Fruit fly (Drosophila melanogaster) whole organism, pupa: ENCODE data around the gene CG10713.

ENCODE experiments used
- CG12605 ChIP-seq: fragments of 200-800 bp; sonication (Bioruptor generic); IDR thresholded peaks from 2 replicates; pipeline ENCODE4 v1.3.6; 2022; ENCODE audit warnings: missing biosample characterization, missing genetic modification characterization
- CG14655 ChIP-seq: fragments of 200-800 bp; sonication (Bioruptor generic); optimal IDR thresholded peaks from 3 replicates; lab custom pipeline; 2017; ENCODE audit warnings: mild to moderate bottlenecking, missing biosample characterization, missing genetic modification reagents, missing genetic modification characterization
- CG15710 ChIP-seq: fragments of 200-800 bp; sonication (Bioruptor generic); optimal IDR thresholded peaks from 2 replicates; lab custom pipeline; 2018; ENCODE audit warnings: missing biosample characterization, mild to moderate bottlenecking, missing genetic modification characterization, moderate library complexity
- CG17806 ChIP-seq: fragments of 200-800 bp; sonication (Bioruptor generic); optimal IDR thresholded peaks from 2 replicates; lab custom pipeline; 2018; ENCODE audit warnings: missing biosample characterization, mild to moderate bottlenecking, missing genetic modification characterization, moderate library complexity
- CG8159 ChIP-seq: fragments of 200-800 bp; sonication (Bioruptor generic); optimal IDR thresholded peaks from 3 replicates; lab custom pipeline; 2018; ENCODE audit warnings: missing biosample characterization, mild to moderate bottlenecking, missing genetic modification characterization, moderate library complexity
- CG8301 ChIP-seq: fragments of 200-800 bp; sonication (Bioruptor generic); optimal IDR thresholded peaks from 2 replicates; lab custom pipeline; 2018; ENCODE audit warnings: missing biosample characterization, mild to moderate bottlenecking, missing genetic modification characterization
- CG9948 ChIP-seq: fragments of 200-800 bp; sonication (Bioruptor generic); optimal IDR thresholded peaks from 2 replicates; lab custom pipeline; 2018; ENCODE audit warnings: missing biosample characterization, mild to moderate bottlenecking, missing genetic modification characterization, moderate library complexity
- EcR ChIP-seq: fragments of 200-800 bp; sonication (Bioruptor generic); optimal IDR thresholded peaks from 3 replicates; lab custom pipeline; 2019; ENCODE audit warnings: missing biosample characterization, missing genetic modification characterization, mild to moderate bottlenecking, moderate library complexity, missing genetic modification reagents
- Ets98B ChIP-seq: fragments of 200-800 bp; sonication (Bioruptor generic); IDR thresholded peaks from 2 replicates; pipeline ENCODE4 v1.3.6; 2022; ENCODE audit warnings: missing biosample characterization, missing genetic modification characterization
- Pif1A ChIP-seq: fragments of 200-800 bp; sonication (Bioruptor generic); optimal IDR thresholded peaks from 3 replicates; lab custom pipeline; 2016; ENCODE audit warnings: missing biosample characterization, missing genetic modification characterization
- Snoo ChIP-seq: fragments of 200-800 bp; sonication (Bioruptor generic); optimal IDR thresholded peaks from 3 replicates; lab custom pipeline; 2017; ENCODE audit warnings: missing biosample characterization, mild to moderate bottlenecking, missing genetic modification characterization, inconsistent platforms
- gl ChIP-seq: fragments of 200-800 bp; sonication (Bioruptor generic); optimal IDR thresholded peaks from 2 replicates; lab custom pipeline; 2018; ENCODE audit warnings: missing biosample characterization, mild to moderate bottlenecking, missing genetic modification characterization
- rn ChIP-seq: fragments of 200-800 bp; sonication (Bioruptor generic); IDR thresholded peaks from 2 replicates; pipeline ENCODE4 v1.3.6; 2022; ENCODE audit warnings: missing biosample characterization, missing genetic modification characterization

DNA sequence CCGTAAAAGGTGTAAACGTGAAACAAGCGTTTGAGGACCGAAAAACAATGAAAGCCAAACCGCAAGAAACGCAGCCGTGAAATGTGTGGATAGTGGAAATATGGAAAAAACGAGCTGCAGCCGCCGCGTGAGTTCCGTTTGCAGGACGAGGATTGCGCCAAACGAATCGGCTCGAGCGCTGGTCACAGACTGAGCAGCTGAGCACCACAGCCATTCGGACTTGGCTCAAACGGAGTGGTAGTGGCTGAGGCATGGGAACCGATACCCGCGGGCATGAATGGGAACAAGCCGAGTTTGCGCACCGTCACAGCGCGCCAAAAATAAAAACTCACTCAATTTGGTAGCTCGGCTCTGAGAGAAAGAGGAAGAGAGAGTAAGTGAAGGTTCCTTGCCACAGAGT, 39.6 kb upstream of the CG10713 start, which contains the start of gene CG10089:
- TF ChIP-seq CG15710 (tag; lab: Kevin White, UChicago) (no peak), CG9948 (tag; lab: Kevin White, UChicago) (no peak), Pif1A (GFP tag; lab: Kevin White, UChicago) (no peak), Ets98B (GFP tag; lab: Robert Waterston, UW) (no peak), Snoo (tag; lab: Kevin White, UChicago) (no peak), CG14655 (GFP tag; lab: Kevin White, UChicago) (no peak), CG17806 (no peak), gl (tag; lab: Kevin White, UChicago) (no peak), EcR (no peak), CG12605 (no peak), CG8301 (no peak), CG8159 (no peak), rn (GFP tag; lab: Robert Waterston, UW) (no peak)
